Worm (Caenorhabditis elegans) whole organism, young adult: ENCODE results near the gene Y47A7.2.

ENCODE experiments used
- B0261.1 ChIP-seq: sonication (generic microtip); optimal IDR thresholded peaks from 2 replicates; lab custom pipeline; 2016; ENCODE audit warnings: mild to moderate bottlenecking, missing genetic modification characterization, moderate library complexity, missing compliant biosample characterization
- F33H1.4 ChIP-seq: fragments of 200-800 bp; sonication (Bioruptor generic); IDR thresholded peaks from 2 replicates; pipeline ENCODE4 v1.3.6; 2022; ENCODE audit warnings: missing genetic modification reagents, missing genetic modification characterization, missing compliant biosample characterization
- Y95B8A.8 ChIP-seq: fragments of 200-800 bp; sonication (Bioruptor generic); IDR thresholded peaks from 2 replicates; pipeline ENCODE4 v1.3.6; 2022; ENCODE audit warnings: missing genetic modification reagents, missing genetic modification characterization, missing compliant biosample characterization
- ama-1 ChIP-seq, 3 experiments: fragments of 150-350 bp in 1 of 3; sonication (generic microtip) in 2 of 3; optimal IDR thresholded peaks; 2 replicates each; lab custom pipeline; 2014 to 2018; ENCODE audit warnings: missing biosample characterization in 2 of 3, missing genetic modification characterization in 2 of 3, missing genetic modification reagents in 2 of 3
- attf-6 ChIP-seq: fragments of 200-800 bp; sonication (Bioruptor generic); IDR thresholded peaks from 2 replicates; pipeline ENCODE4 v1.3.6; 2022; ENCODE audit warnings: missing genetic modification reagents, missing genetic modification characterization, missing compliant biosample characterization
- bed-1 ChIP-seq: fragments of 200-800 bp; sonication (Bioruptor generic); IDR thresholded peaks from 2 replicates; pipeline ENCODE4 v1.3.6; 2022; ENCODE audit warnings: missing genetic modification reagents, missing genetic modification characterization, missing compliant biosample characterization
- ccch-3 ChIP-seq: fragments of 200-800 bp; sonication (Bioruptor generic); optimal IDR thresholded peaks from 2 replicates; lab custom pipeline; 2018; ENCODE audit warnings: mild to moderate bottlenecking, missing genetic modification characterization, missing compliant biosample characterization
- ceh-58 ChIP-seq: fragments of 200-800 bp; sonication (Bioruptor generic); IDR thresholded peaks from 2 replicates; pipeline ENCODE4 v1.3.6; 2022; ENCODE audit warnings: missing genetic modification characterization, missing compliant biosample characterization
- chd-7 ChIP-seq: sonication (generic microtip); optimal IDR thresholded peaks from 2 replicates; lab custom pipeline; 2016; ENCODE audit warnings: mild to moderate bottlenecking, missing genetic modification characterization, moderate library complexity, missing compliant biosample characterization
- dox-1 ChIP-seq: fragments of 200-800 bp; sonication (Bioruptor generic); IDR thresholded peaks from 2 replicates; pipeline ENCODE4 v1.3.6; 2022; ENCODE audit warnings: missing genetic modification reagents, missing genetic modification characterization, missing compliant biosample characterization
- efl-1 ChIP-seq: fragments of 150-350 bp; optimal IDR thresholded peaks from 2 replicates; lab custom pipeline; 2014; ENCODE audit warnings: missing biosample characterization, missing genetic modification reagents, missing genetic modification characterization
- egrh-3 ChIP-seq: fragments of 200-800 bp; sonication (Bioruptor generic); IDR thresholded peaks from 2 replicates; pipeline ENCODE4 v1.3.6; 2022; ENCODE audit warnings: missing genetic modification reagents, missing genetic modification characterization, missing compliant biosample characterization
- hlh-26 ChIP-seq: fragments of 200-800 bp; sonication (Bioruptor generic); conservative IDR thresholded peaks from 2 replicates; pipeline ENCODE4 v1.3.6; 2022; ENCODE audit warnings: missing genetic modification reagents, missing genetic modification characterization, missing compliant biosample characterization
- hmg-1.2 ChIP-seq: fragments of 200-800 bp; sonication (Bioruptor generic); IDR thresholded peaks from 2 replicates; pipeline ENCODE4 v1.3.6; 2022; ENCODE audit warnings: missing genetic modification reagents, missing genetic modification characterization, missing compliant biosample characterization
- let-607 ChIP-seq, 2 experiments: fragments of 200-800 bp in 1 of 2; sonication (Bioruptor generic) in 1 of 2; sonication (generic microtip) in 1 of 2; optimal IDR thresholded peaks; 2 replicates each; lab custom pipeline; 2016 to 2018; ENCODE audit warnings: mild to moderate bottlenecking in 2 of 2, missing compliant biosample characterization in 2 of 2, missing genetic modification characterization in 2 of 2, moderate library complexity in 2 of 2, missing genotype in 1 of 2
- lin-40 ChIP-seq: sonication (generic microtip); optimal IDR thresholded peaks from 2 replicates; lab custom pipeline; 2016; ENCODE audit warnings: missing genetic modification characterization, mild to moderate bottlenecking, missing compliant biosample characterization, missing genotype, missing genetic modification reagents
- lir-1 ChIP-seq: fragments of 200-800 bp; sonication (Bioruptor generic); conservative IDR thresholded peaks from 2 replicates; pipeline ENCODE4 v1.3.6; 2022; ENCODE audit warnings: missing genetic modification reagents, missing genetic modification characterization, missing compliant biosample characterization
- nfyb-1 ChIP-seq: fragments of 200-800 bp; sonication (Bioruptor generic); IDR thresholded peaks from 2 replicates; pipeline ENCODE4 v1.3.6; 2022; ENCODE audit warnings: missing genetic modification reagents, missing genetic modification characterization, missing compliant biosample characterization
- pbrm-1 ChIP-seq: fragments of 200-800 bp; sonication (Bioruptor generic); IDR thresholded peaks from 2 replicates; pipeline ENCODE4 v1.3.6; 2022; ENCODE audit warnings: missing genetic modification reagents, missing genetic modification characterization, missing compliant biosample characterization
- pha-4 ChIP-seq: fragments of 150-350 bp; sonication (generic microtip); optimal IDR thresholded peaks from 2 replicates; lab custom pipeline; 2014; ENCODE audit warnings: missing biosample characterization, missing genetic modification reagents, missing genetic modification characterization
- rcor-1 ChIP-seq: fragments of 200-800 bp; sonication (Bioruptor generic); IDR thresholded peaks from 2 replicates; pipeline ENCODE4 v1.3.6; 2022; ENCODE audit warnings: missing genetic modification reagents, missing genetic modification characterization, missing compliant biosample characterization
- rec-8 ChIP-seq, 2 experiments: sonication (generic microtip); optimal IDR thresholded peaks; 2 replicates each; lab custom pipeline; 2016; ENCODE audit warnings: mild to moderate bottlenecking in 2 of 2, missing genetic modification characterization in 2 of 2, missing genetic modification reagents in 2 of 2, missing genotype in 2 of 2, missing biosample characterization in 1 of 2, missing compliant biosample characterization in 1 of 2, moderate library complexity in 1 of 2
- tbp1 ChIP-seq: fragments of 200-800 bp; sonication (Bioruptor generic); optimal IDR thresholded peaks from 2 replicates; lab custom pipeline; 2018; ENCODE audit warnings: mild to moderate bottlenecking, missing genetic modification characterization, missing compliant biosample characterization
- tlf-1 ChIP-seq: fragments of 200-800 bp; sonication (Bioruptor generic); optimal IDR thresholded peaks from 2 replicates; lab custom pipeline; 2018; ENCODE audit warnings: mild to moderate bottlenecking, missing genetic modification characterization, missing compliant biosample characterization
- unc-130 ChIP-seq: sonication (generic microtip); optimal IDR thresholded peaks from 2 replicates; lab custom pipeline; 2016; ENCODE audit warnings: missing genetic modification reagents, missing genetic modification characterization, missing compliant biosample characterization
- xnd-1 ChIP-seq: sonication (generic microtip); optimal IDR thresholded peaks from 2 replicates; lab custom pipeline; 2016; ENCODE audit warnings: missing genotype, missing genetic modification reagents, missing genetic modification characterization, missing compliant biosample characterization
- zfh-2 ChIP-seq: fragments of 200-800 bp; sonication (Bioruptor generic); conservative IDR thresholded peaks from 2 replicates; pipeline ENCODE4 v1.3.6; 2022; ENCODE audit warnings: missing genetic modification reagents, missing genetic modification characterization, missing compliant biosample characterization
- ztf-26 ChIP-seq: sonication (generic microtip); optimal IDR thresholded peaks from 2 replicates; lab custom pipeline; 2017; ENCODE audit warnings: missing genetic modification characterization, missing compliant biosample characterization

The Y47A7.2 gene

ce11 chrV:5158302-5158701 is 39.8 kb downstream of the Y47A7.2 start, which contains the start of gene abu-15:
Gene abu-15, plus strand, starts transcription at chrV:5158602.
- TF ChIP-seq dox-1 (GFP tag; lab: Robert Waterston, UW) = no peak
- TF ChIP-seq ama-1 (optimal IDR thresholded peaks at IDR 0.05; lab: Kevin White, UChicago) = no peak
- no peak for TF ChIP-seq ama-1 (GFP tag; optimal IDR thresholded peaks at IDR 0.05; lab: Kevin White, UChicago)
- TF ChIP-seq ceh-58 (GFP tag; lab: Robert Waterston, UW) = no peak
- no peak for TF ChIP-seq lir-1 (GFP tag; lab: Robert Waterston, UW)
- TF ChIP-seq pbrm-1 (GFP tag; lab: Robert Waterston, UW) = no peak

ce11 chrV:5157660-5158059 is 40.5 kb downstream of the Y47A7.2 start, which contains the start of gene srx-39:
Gene srx-39, minus strand, starts transcription at chrV:5157760.
- TF ChIP-seq nfyb-1 (GFP tag; lab: Robert Waterston, UW) = no peak

- TF ChIP-seq hlh-26 (GFP tag; lab: Robert Waterston, UW) = no peak
- TF ChIP-seq tbp1 (GFP tag; lab: Kevin White, UChicago) = no peak
- TF ChIP-seq egrh-3 (GFP tag; lab: Robert Waterston, UW) = no peak
- TF ChIP-seq zfh-2 = no peak
- TF ChIP-seq rec-8 (tag; optimal IDR thresholded peaks at IDR 0.05; lab: Kevin White, UChicago) = no peak
- TF ChIP-seq xnd-1 (tag; lab: Kevin White, UChicago) = no peak
- no peak for TF ChIP-seq F33H1.4 (GFP tag; lab: Robert Waterston, UW)
- no peak for TF ChIP-seq hmg-1.2 (GFP tag; lab: Robert Waterston, UW)
Measured at ce11 chrV:5155516-5155915, 42.6 kb downstream of the Y47A7.2 start, which contains the start of gene srx-38. Gene srx-38, minus strand, starts transcription at chrV:5155616.

- TF ChIP-seq unc-130 (GFP tag; lab: Kevin White, UChicago) (no peak), let-607 (tag; optimal IDR thresholded peaks at IDR 0.05; lab: Kevin White, UChicago) (no peak), ztf-26 (tag; lab: Kevin White, UChicago) (no peak), pbrm-1 (GFP tag; lab: Robert Waterston, UW) (no peak), bed-1 (GFP tag; lab: Robert Waterston, UW) (no peak), efl-1 (GFP tag; lab: Kevin White, UChicago) (no peak), rcor-1 (GFP tag; lab: Robert Waterston, UW) (no peak), pha-4 (no peak), lir-1 (GFP tag; lab: Robert Waterston, UW) (no peak), Y95B8A.8 (GFP tag; lab: Robert Waterston, UW) (no peak), lin-40 (tag; lab: Kevin White, UChicago) (no peak), ccch-3 (GFP tag; lab: Kevin White, UChicago) (no peak), tlf-1 (GFP tag; lab: Kevin White, UChicago) (no peak), ceh-58 (GFP tag; lab: Robert Waterston, UW) (no peak), B0261.1 (tag; lab: Kevin White, UChicago) (no peak), chd-7 (no peak), ama-1 (optimal IDR thresholded peaks at IDR 0.05; lab: Kevin White, UChicago) (no peak), ama-1 (GFP tag; optimal IDR thresholded peaks at IDR 0.05; lab: Kevin White, UChicago) (no peak)
- TF ChIP-seq, all 124 proteins: peak for 0
Measured at ce11 chrV:5150880-5151279, 47.3 kb downstream of the Y47A7.2 start, which contains the start of gene srh-130. Gene srh-130, plus strand, starts transcription at chrV:5151180.

- TF ChIP-seq attf-6 (GFP tag; lab: Robert Waterston, UW) = no peak
Measured at ce11 chrV:5146394-5146793, 51.7 kb downstream of the Y47A7.2 start, which contains the start of gene F14F9.6. Gene F14F9.6, minus strand, starts transcription at chrV:5146494.
